Fruit fly (Drosophila melanogaster): Measurements from ENCODE around the gene CG5895.

The CG5895 gene

DNA sequence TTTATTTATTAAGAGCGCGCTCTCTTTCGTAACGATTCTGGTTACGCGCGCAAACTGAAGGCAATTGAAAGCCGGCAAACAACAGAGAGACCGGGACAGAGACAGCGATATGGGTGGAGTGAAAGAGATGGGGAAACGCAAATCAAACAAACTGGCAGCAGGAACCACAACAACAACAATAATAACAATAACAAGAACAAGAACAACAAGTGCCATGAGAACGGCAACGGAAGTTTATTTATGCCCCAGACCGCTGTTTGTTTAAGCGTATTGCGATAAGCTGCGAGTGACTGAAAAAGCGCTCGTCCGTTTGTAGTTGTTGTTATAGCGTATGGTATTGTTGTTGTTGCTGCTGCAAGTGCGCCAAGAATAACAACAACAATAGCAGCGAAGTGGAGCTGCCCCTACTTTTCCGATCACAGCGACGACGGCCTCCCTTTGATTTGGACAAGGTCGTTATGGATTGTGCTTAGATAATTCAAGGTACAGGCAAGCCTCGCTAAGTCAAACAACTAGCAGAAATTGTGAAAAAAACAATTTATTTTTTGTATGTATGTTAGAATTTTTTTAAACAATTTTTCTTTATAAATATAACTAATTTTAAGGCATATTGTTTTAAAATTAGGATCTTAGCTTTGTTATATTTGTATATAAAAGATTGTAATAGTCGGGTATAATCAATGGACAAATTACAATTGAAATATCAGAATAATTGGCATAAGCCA lies 9.1 kb upstream of the CG5895 start (continued):
- TF ChIP-seq CG6792 (GFP tag; optimal IDR thresholded peaks at IDR 0.05) (peak; percentile 32), CG6163 (GFP tag; IDR thresholded peaks at IDR 0.05) (peak; percentile 79), Hr38 (GFP tag; optimal IDR thresholded peaks at IDR 0.05) (no peak), fd59A (GFP tag; optimal IDR thresholded peaks at IDR 0.05) (no peak), CG6276 (GFP tag; optimal IDR thresholded peaks at IDR 0.05) (no peak), Sox102F (GFP tag; optimal IDR thresholded peaks at IDR 0.05) (no peak), Hr4 (GFP tag; optimal IDR thresholded peaks at IDR 0.05) (no peak), Sox14 (GFP tag; optimal IDR thresholded peaks at IDR 0.05) (peak; percentile 11), CG1621 (tag; optimal IDR thresholded peaks at IDR 0.05) (peak; percentile 32), Ets21C (GFP tag; optimal IDR thresholded peaks at IDR 0.05) (no peak), Sox15 (GFP tag; optimal IDR thresholded peaks at IDR 0.05) (no peak), CG8632 (GFP tag; optimal IDR thresholded peaks at IDR 0.05) (peak; percentile 49), CG10669 (GFP tag; optimal IDR thresholded peaks at IDR 0.05) (peak; percentile 45), cyc (GFP tag; optimal IDR thresholded peaks at IDR 0.05) (no peak), CG4318 (GFP tag; optimal IDR thresholded peaks at IDR 0.05) (no peak), OdsH (GFP tag; optimal IDR thresholded peaks at IDR 0.05) (peak; percentile 6), CG6808 (GFP tag; optimal IDR thresholded peaks at IDR 0.05) (peak; percentile 40), CG11902 (GFP tag; optimal IDR thresholded peaks at IDR 0.05) (no peak), CG34406 (GFP tag; optimal IDR thresholded peaks at IDR 0.05) (peak; percentile 44), CG9139 (GFP tag; optimal IDR thresholded peaks at IDR 0.05) (peak; percentile 51), CG3919 (GFP tag; optimal IDR thresholded peaks at IDR 0.05) (peak; percentile 46), acj6 (GFP tag; optimal IDR thresholded peaks at IDR 0.05) (peak; percentile 31), achi (GFP tag; optimal IDR thresholded peaks at IDR 0.05) (no peak), lz (GFP tag; optimal IDR thresholded peaks at IDR 0.05) (no peak), esn (GFP tag; optimal IDR thresholded peaks at IDR 0.05) (peak; percentile 45), Ets96B (tag; optimal IDR thresholded peaks at IDR 0.05) (no peak), dsx (GFP tag; optimal IDR thresholded peaks at IDR 0.05; ENCODE audit: poor library complexity, severe bottlenecking) (no peak), CG3032 (tag; optimal IDR thresholded peaks at IDR 0.05) (no peak), fd85E (GFP tag; optimal IDR thresholded peaks at IDR 0.05) (no peak), Lpt (GFP tag; optimal IDR thresholded peaks at IDR 0.05) (no peak), Eip78C (GFP tag) (peak; percentile 79), net (GFP tag; optimal IDR thresholded peaks at IDR 0.05) (peak; percentile 42)

DNA sequence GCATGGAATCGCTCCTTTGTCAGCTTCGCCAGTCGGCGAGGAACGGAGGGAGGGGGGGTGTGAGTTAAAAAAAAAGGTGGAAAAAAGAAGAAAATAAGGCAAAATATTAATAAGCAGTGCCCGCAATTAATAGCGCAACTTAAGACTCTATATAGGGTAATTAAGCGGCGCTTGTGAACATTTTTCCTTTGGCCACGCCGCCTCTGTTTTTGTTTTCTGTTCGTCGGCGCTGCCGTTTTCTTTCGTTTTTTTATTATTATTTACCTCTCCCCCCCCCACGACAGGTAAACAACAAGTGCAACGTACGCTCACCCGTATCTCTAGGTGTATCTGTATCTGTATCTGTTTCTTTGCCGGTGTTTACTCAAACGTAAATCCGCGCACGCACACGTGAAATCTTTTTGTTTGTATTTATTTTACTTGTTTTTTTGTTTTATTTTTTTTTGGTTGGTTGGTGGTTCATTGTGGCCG lies 8.1 kb upstream of the CG5895 start:
- TF ChIP-seq Smox (GFP tag; optimal IDR thresholded peaks at IDR 0.05) (peak; percentile 41), Sox102F (GFP tag; optimal IDR thresholded peaks at IDR 0.05) (peak; percentile 2), lz (GFP tag; optimal IDR thresholded peaks at IDR 0.05) (peak; percentile 52), salr (GFP tag; optimal IDR thresholded peaks at IDR 0.05) (peak; percentile 37 to 53), CG8632 (GFP tag; optimal IDR thresholded peaks at IDR 0.05) (peak; percentile 33), CG7368 (GFP tag; optimal IDR thresholded peaks at IDR 0.05) (peak; percentile 53), Hr4 (GFP tag; optimal IDR thresholded peaks at IDR 0.05) (peak; percentile 65), esn (GFP tag; optimal IDR thresholded peaks at IDR 0.05) (peak; percentile 56), topi (GFP tag; optimal IDR thresholded peaks at IDR 0.05) (peak; percentile 49), CG6276 (GFP tag; optimal IDR thresholded peaks at IDR 0.05) (peak; percentile 66), Eip78C (GFP tag) (peak; percentile 89), CG32006 (GFP tag; optimal IDR thresholded peaks at IDR 0.05) (peak; percentile 64), fd85E (GFP tag; optimal IDR thresholded peaks at IDR 0.05) (no peak), CG6854 (GFP tag; optimal IDR thresholded peaks at IDR 0.05) (no peak), CG10669 (GFP tag; optimal IDR thresholded peaks at IDR 0.05) (peak; percentile 64), Gug (GFP tag; IDR thresholded peaks at IDR 0.05) (peak; percentile 59), CG6808 (GFP tag; optimal IDR thresholded peaks at IDR 0.05) (peak; percentile 71), pdm3 (GFP tag; optimal IDR thresholded peaks at IDR 0.05) (peak; percentile 73), CG31627 (GFP tag; optimal IDR thresholded peaks at IDR 0.05) (peak; percentile 58), eg (GFP tag; IDR thresholded peaks at IDR 0.05) (peak; percentile 91), CG4318 (GFP tag; optimal IDR thresholded peaks at IDR 0.05) (peak; percentile 26), CG3032 (tag; optimal IDR thresholded peaks at IDR 0.05) (peak; percentile 44), CG11762 (GFP tag; optimal IDR thresholded peaks at IDR 0.05; ENCODE audit: insufficient read depth) (peak; percentile 67), CG8319 (GFP tag; optimal IDR thresholded peaks at IDR 0.05) (peak; percentile 51), CG3919 (GFP tag; optimal IDR thresholded peaks at IDR 0.05) (peak; percentile 70), CG11294 (GFP tag; IDR thresholded peaks at IDR 0.05) (peak; percentile 80), CG6163 (GFP tag; IDR thresholded peaks at IDR 0.05) (peak; percentile 88), CG11902 (GFP tag; optimal IDR thresholded peaks at IDR 0.05) (peak; percentile 51), Hr38 (GFP tag; optimal IDR thresholded peaks at IDR 0.05) (no peak), acj6 (GFP tag; optimal IDR thresholded peaks at IDR 0.05) (peak; percentile 58), vri (GFP tag; optimal IDR thresholded peaks at IDR 0.05) (no peak), fkh (GFP tag; optimal IDR thresholded peaks at IDR 0.05) (peak; percentile 96), Sox15 (GFP tag; optimal IDR thresholded peaks at IDR 0.05) (peak; percentile 41)
